Worm (Caenorhabditis elegans): ENCODE results near the gene F39H12.3.

The F39H12.3 gene

ce11 chrX:802478-802877 lies 38.8 kb downstream of the F39H12.3 start, which contains the start of gene gtr-1:
Gene gtr-1, plus strand, starts transcription at chrX:802778.
- TF ChIP-seq flt-1 (GFP tag; IDR thresholded peaks at IDR 0.05) (no peak), ceh-13 (GFP tag; optimal IDR thresholded peaks at IDR 0.05) (no peak), hmbx-1 (tag; optimal IDR thresholded peaks at IDR 0.05) (no peak)

ce11 chrX:790593-790992 lies 50.7 kb downstream of the F39H12.3 start:
- TF ChIP-seq sea-1 (GFP tag; conservative IDR thresholded peaks at IDR 0.05) (no peak), hmbx-1 (tag; optimal IDR thresholded peaks at IDR 0.05) (no peak), tra-4 (tag; optimal IDR thresholded peaks at IDR 0.05) (no peak), pes-1 (GFP tag; IDR thresholded peaks at IDR 0.05) (no peak), aly-1 (tag; optimal IDR thresholded peaks at IDR 0.05) (no peak), ets-7 (tag; optimal IDR thresholded peaks at IDR 0.05) (no peak), tbx-11 (GFP tag; IDR thresholded peaks at IDR 0.05) (no peak), hnd-1 (tag; optimal IDR thresholded peaks at IDR 0.05) (no peak), ceh-36 (tag; optimal IDR thresholded peaks at IDR 0.05) (no peak), ceh-13 (GFP tag; optimal IDR thresholded peaks at IDR 0.05) (no peak), scrt-1 (GFP tag; IDR thresholded peaks at IDR 0.05) (no peak), hmg-4 (GFP tag; optimal IDR thresholded peaks at IDR 0.05) (no peak), ama-1 (optimal IDR thresholded peaks at IDR 0.05) (no peak), flt-1 (GFP tag; IDR thresholded peaks at IDR 0.05) (no peak), tbx-37 (GFP tag; conservative IDR thresholded peaks at IDR 0.05) (no peak), B0310.2 (tag; optimal IDR thresholded peaks at IDR 0.05) (no peak), F13C5.2 (tag; optimal IDR thresholded peaks at IDR 0.05) (no peak)

ce11 chrX:789848-790247 lies 51.4 kb downstream of the F39H12.3 start:
- TF ChIP-seq sea-1 (GFP tag; conservative IDR thresholded peaks at IDR 0.05), result no peak
- no peak for TF ChIP-seq F13C5.2 (tag; optimal IDR thresholded peaks at IDR 0.05)
- no peak for TF ChIP-seq pes-1 (GFP tag; IDR thresholded peaks at IDR 0.05)
- TF ChIP-seq aly-1 (tag; optimal IDR thresholded peaks at IDR 0.05), result no peak
- no peak for TF ChIP-seq ama-1 (optimal IDR thresholded peaks at IDR 0.05)
- no peak for TF ChIP-seq B0310.2 (tag; optimal IDR thresholded peaks at IDR 0.05)
- TF ChIP-seq tra-4 (tag; optimal IDR thresholded peaks at IDR 0.05), result no peak
- TF ChIP-seq scrt-1 (GFP tag; IDR thresholded peaks at IDR 0.05), result no peak
- no peak for TF ChIP-seq hmg-4 (GFP tag; optimal IDR thresholded peaks at IDR 0.05)
